Worm (Caenorhabditis elegans) whole organism, L2 larva: Measurements from ENCODE around the gene srx-122.
A peak's percentile ranks its signal among the peaks of the same experiment; 100 is the strongest.

ENCODE experiments used
- C34F6.9 ChIP-seq: fragments of 150-350 bp; optimal IDR thresholded peaks from 2 replicates; lab custom pipeline; 2014; ENCODE audit warnings: missing biosample characterization, missing genetic modification characterization
- F13H6.1 ChIP-seq: sonication (generic microtip); optimal IDR thresholded peaks from 2 replicates; lab custom pipeline; 2016; ENCODE audit warnings: missing genetic modification characterization, missing compliant biosample characterization
- Y55F3AM.14 ChIP-seq: fragments of 200-800 bp; sonication (Bioruptor generic); optimal IDR thresholded peaks from 2 replicates; lab custom pipeline; 2018; ENCODE audit warnings: mild to moderate bottlenecking, missing genetic modification characterization, missing compliant biosample characterization
- aly-2 ChIP-seq: fragments of 150-350 bp; optimal IDR thresholded peaks from 2 replicates; lab custom pipeline; 2014; ENCODE audit warnings: missing biosample characterization, missing genetic modification characterization
- blmp-1 ChIP-seq: sonication (generic microtip); optimal IDR thresholded peaks from 2 replicates; lab custom pipeline; 2017; ENCODE audit warnings: missing genetic modification characterization, mild to moderate bottlenecking, missing compliant biosample characterization, antibody characterized with exemption, moderate library complexity; ENCODE audit not compliant: insufficient read depth
- dmd-4 ChIP-seq: sonication (generic microtip); optimal IDR thresholded peaks from 2 replicates; lab custom pipeline; 2017; ENCODE audit warnings: missing biosample characterization, missing genetic modification characterization
- egl-27 ChIP-seq: sonication (generic microtip); optimal IDR thresholded peaks from 3 replicates; lab custom pipeline; 2017; ENCODE audit warnings: missing biosample characterization, missing genetic modification reagents, missing genetic modification characterization
- elt-3 ChIP-seq: sonication (generic microtip); optimal IDR thresholded peaks from 2 replicates; lab custom pipeline; 2017; ENCODE audit warnings: missing biosample characterization, missing genetic modification characterization
- fos-1 ChIP-seq: fragments of 150-350 bp; optimal IDR thresholded peaks from 2 replicates; lab custom pipeline; 2014; ENCODE audit warnings: missing biosample characterization, missing genetic modification characterization
- lin-39 ChIP-seq: fragments of 150-350 bp; optimal IDR thresholded peaks from 2 replicates; lab custom pipeline; 2014; ENCODE audit warnings: missing biosample characterization, missing genetic modification reagents, missing genetic modification characterization
- lsy-2 ChIP-seq, 2 experiments: fragments of 150-350 bp in 1 of 2; sonication (generic microtip) in 1 of 2; optimal IDR thresholded peaks; 2 replicates each; lab custom pipeline; 2014 to 2017; ENCODE audit warnings: missing biosample characterization in 2 of 2, missing genetic modification characterization in 2 of 2
- mab-5 ChIP-seq: fragments of 150-350 bp; optimal IDR thresholded peaks from 2 replicates; lab custom pipeline; 2014; ENCODE audit warnings: missing biosample characterization, missing genetic modification characterization
- mbf-1 ChIP-seq: sonication (generic microtip); optimal IDR thresholded peaks from 2 replicates; lab custom pipeline; 2017; ENCODE audit warnings: missing biosample characterization, missing genetic modification characterization
- mdl-1 ChIP-seq, 2 experiments: fragments of 150-350 bp in 1 of 2; sonication (generic microtip) in 1 of 2; optimal IDR thresholded peaks; 2 replicates each; lab custom pipeline; 2017; ENCODE audit warnings: missing biosample characterization in 2 of 2, missing genetic modification characterization in 2 of 2
- nhr-12 ChIP-seq: fragments of 150-350 bp; optimal IDR thresholded peaks from 2 replicates; lab custom pipeline; 2014; ENCODE audit warnings: missing biosample characterization, missing genetic modification characterization
- nhr-129 ChIP-seq: fragments of 150-350 bp; optimal IDR thresholded peaks from 2 replicates; lab custom pipeline; 2014; ENCODE audit warnings: missing biosample characterization, missing genetic modification characterization
- nhr-23 ChIP-seq: fragments of 150-350 bp; optimal IDR thresholded peaks from 2 replicates; lab custom pipeline; 2014; ENCODE audit warnings: missing biosample characterization, missing genetic modification reagents, missing genetic modification characterization
- nhr-237 ChIP-seq: fragments of 150-350 bp; optimal IDR thresholded peaks from 2 replicates; lab custom pipeline; 2014; ENCODE audit warnings: missing biosample characterization, missing genetic modification characterization
- nhr-6 ChIP-seq: fragments of 150-350 bp; optimal IDR thresholded peaks from 2 replicates; lab custom pipeline; 2014; ENCODE audit warnings: missing biosample characterization, missing genetic modification characterization
- nhr-77 ChIP-seq: fragments of 150-350 bp; optimal IDR thresholded peaks from 2 replicates; lab custom pipeline; 2014; ENCODE audit warnings: missing biosample characterization, missing genetic modification characterization
- sem-4 ChIP-seq: fragments of 150-350 bp; optimal IDR thresholded peaks from 2 replicates; lab custom pipeline; 2014; ENCODE audit warnings: missing biosample characterization, missing genetic modification reagents, missing genetic modification characterization
- sma-9 ChIP-seq, 2 experiments: fragments of 150-350 bp in 1 of 2; sonication (generic microtip) in 1 of 2; optimal IDR thresholded peaks; 2 replicates each; lab custom pipeline; 2014 to 2016; ENCODE audit warnings: missing genetic modification characterization in 2 of 2, mild to moderate bottlenecking in 1 of 2, missing biosample characterization in 1 of 2, missing compliant biosample characterization in 1 of 2, missing genetic modification reagents in 1 of 2, moderate library complexity in 1 of 2
- unc-62 ChIP-seq: fragments of 150-350 bp; optimal IDR thresholded peaks from 2 replicates; lab custom pipeline; 2014; ENCODE audit warnings: missing biosample characterization, missing genetic modification reagents, missing genetic modification characterization
- zag-1 ChIP-seq: fragments of 150-350 bp; optimal IDR thresholded peaks from 2 replicates; lab custom pipeline; 2014; ENCODE audit warnings: missing biosample characterization, missing genetic modification characterization
- ztf-4 ChIP-seq: fragments of 150-350 bp; optimal IDR thresholded peaks from 2 replicates; lab custom pipeline; 2014; ENCODE audit warnings: missing biosample characterization, missing genetic modification characterization

Gene srx-122

ce11 chrV:3281523-3281922, 16.1 kb downstream of the srx-122 start, which contains the start of gene T28A11.25:
T28A11.25 (plus strand) TSS chrV:3281823.
- TF ChIP-seq nhr-237 (tag; lab: Kevin White, UChicago): no peak
- no peak for TF ChIP-seq mbf-1 (tag; lab: Kevin White, UChicago)
- TF ChIP-seq sma-9 (GFP tag; optimal IDR thresholded peaks at IDR 0.05; lab: Kevin White, UChicago): peak; percentile 64
- no peak for TF ChIP-seq sma-9 (tag; optimal IDR thresholded peaks at IDR 0.05; lab: Kevin White, UChicago)

ce11 chrV:3280009-3280408, 17.7 kb downstream of the srx-122 start, which contains the start of gene T28A11.2:
T28A11.2 (plus strand) TSS chrV:3280379.
- TF ChIP-seq F13H6.1 (peak; percentile 50), nhr-129 (no peak), sma-9 (GFP tag; optimal IDR thresholded peaks at IDR 0.05; lab: Kevin White, UChicago) (peak; percentile 71), sma-9 (tag; optimal IDR thresholded peaks at IDR 0.05; lab: Kevin White, UChicago) (no peak), unc-62 (GFP tag; lab: Kevin White, UChicago) (no peak), sem-4 (tag; lab: Kevin White, UChicago) (peak; percentile 8), zag-1 (tag; lab: Kevin White, UChicago) (no peak)

- TF ChIP-seq sma-9 (GFP tag; optimal IDR thresholded peaks at IDR 0.05; lab: Kevin White, UChicago): peak; percentile 78
- no peak for TF ChIP-seq sma-9 (tag; optimal IDR thresholded peaks at IDR 0.05; lab: Kevin White, UChicago)
- no peak for TF ChIP-seq nhr-6 (tag; lab: Kevin White, UChicago)
- TF ChIP-seq nhr-237 (tag; lab: Kevin White, UChicago): no peak
- TF ChIP-seq mdl-1 (tag; optimal IDR thresholded peaks at IDR 0.05; lab: Kevin White, UChicago): no peak
- peak in 1 of 2 experiments; percentile 27 for TF ChIP-seq lsy-2 (tag; optimal IDR thresholded peaks at IDR 0.05; lab: Kevin White, UChicago)
- no peak for TF ChIP-seq nhr-77 (tag; lab: Kevin White, UChicago)
- no peak for TF ChIP-seq blmp-1 (tag; lab: Kevin White, UChicago)
- no peak for TF ChIP-seq sem-4 (tag; lab: Kevin White, UChicago)
- no peak for TF ChIP-seq nhr-12 (tag; lab: Kevin White, UChicago)
- TF ChIP-seq ztf-4 (tag; lab: Kevin White, UChicago): no peak
- TF ChIP-seq F13H6.1: peak; percentile 65
These were observed 18.5 kb downstream of the srx-122 start for ce11 chrV:3279138-3279537.

- peak; percentile 9 for TF ChIP-seq C34F6.9 (tag; lab: Kevin White, UChicago)
- no peak for TF ChIP-seq mab-5 (tag; lab: Kevin White, UChicago)
- no peak for TF ChIP-seq nhr-77 (tag; lab: Kevin White, UChicago)
- TF ChIP-seq fos-1 (tag; lab: Kevin White, UChicago): no peak
- peak in 1 of 2 experiments; percentile 18 for TF ChIP-seq lsy-2 (tag; optimal IDR thresholded peaks at IDR 0.05; lab: Kevin White, UChicago)
- TF ChIP-seq unc-62 (GFP tag; lab: Kevin White, UChicago): no peak
These were observed 19.5 kb downstream of the srx-122 start, which contains the start of gene fbxa-64 for ce11 chrV:3278101-3278639. fbxa-64 (minus strand) TSS chrV:3278151.

- TF ChIP-seq sem-4 (tag; lab: Kevin White, UChicago) (peak; percentile 4), F13H6.1 (peak; percentile 80), sma-9 (GFP tag; optimal IDR thresholded peaks at IDR 0.05; lab: Kevin White, UChicago) (peak; percentile 92), sma-9 (tag; optimal IDR thresholded peaks at IDR 0.05; lab: Kevin White, UChicago) (no peak), lin-39 (tag; lab: Kevin White, UChicago) (no peak)
- TF ChIP-seq, all 48 proteins: peak for 3
These were observed 21.5 kb downstream of the srx-122 start for ce11 chrV:3276184-3276583.

- no peak for TF ChIP-seq aly-2 (tag; lab: Kevin White, UChicago)
- TF ChIP-seq lsy-2 (tag; optimal IDR thresholded peaks at IDR 0.05; lab: Kevin White, UChicago): no peak
- TF ChIP-seq elt-3 (tag; lab: Kevin White, UChicago): no peak
- TF ChIP-seq Y55F3AM.14 (GFP tag; lab: Kevin White, UChicago): no peak
- no peak for TF ChIP-seq dmd-4
These were observed 22.6 kb downstream of the srx-122 start, which contains the start of gene T28A11.3 for ce11 chrV:3275033-3275432. T28A11.3 (plus strand) TSS chrV:3275333.

ce11 chrV:3273577-3274100, 24.0 kb downstream of the srx-122 start, which contains the start of gene T28A11.4:
T28A11.4 (plus strand) TSS chrV:3274050.
- no peak for TF ChIP-seq sem-4 (tag; lab: Kevin White, UChicago)
- no peak for TF ChIP-seq nhr-23
- TF ChIP-seq egl-27 (tag; lab: Kevin White, UChicago): no peak
